Worm (Caenorhabditis elegans): ENCODE data around the gene slc-17.1.

slc-17.1 gene

ce11 chrX:17427778-17428177 is 36.9 kb downstream of the slc-17.1 start:
- TF ChIP-seq T22C8.4 (GFP tag; IDR thresholded peaks at IDR 0.05) = no peak
- TF ChIP-seq flt-1 (GFP tag; IDR thresholded peaks at IDR 0.05) = no peak
- no peak for TF ChIP-seq ztf-23 (GFP tag; IDR thresholded peaks at IDR 0.05)
- TF ChIP-seq ztf-29 (GFP tag; IDR thresholded peaks at IDR 0.05) = no peak
- no peak for TF ChIP-seq tab-1 (GFP tag; IDR thresholded peaks at IDR 0.05)
- TF ChIP-seq ref-1 (GFP tag; conservative IDR thresholded peaks at IDR 0.05) = no peak
- no peak for TF ChIP-seq klf-2 (GFP tag; conservative IDR thresholded peaks at IDR 0.05)
- TF ChIP-seq cog-1 (tag; optimal IDR thresholded peaks at IDR 0.05) = no peak
- no peak for TF ChIP-seq med-1 (GFP tag; optimal IDR thresholded peaks at IDR 0.05; ENCODE audit: insufficient read depth)

- TF ChIP-seq T22C8.4 (GFP tag; IDR thresholded peaks at IDR 0.05) (no peak), cog-1 (tag; optimal IDR thresholded peaks at IDR 0.05) (no peak)
Measured at ce11 chrX:17426712-17427111, 38.0 kb downstream of the slc-17.1 start.

- TF ChIP-seq T22C8.4 (GFP tag; IDR thresholded peaks at IDR 0.05) = no peak
- TF ChIP-seq klf-2 (GFP tag; conservative IDR thresholded peaks at IDR 0.05) = no peak
- TF ChIP-seq med-1 (GFP tag; optimal IDR thresholded peaks at IDR 0.05; ENCODE audit: insufficient read depth) = no peak
- TF ChIP-seq ztf-29 (GFP tag; IDR thresholded peaks at IDR 0.05) = no peak
- TF ChIP-seq flt-1 (GFP tag; IDR thresholded peaks at IDR 0.05) = no peak
- TF ChIP-seq tab-1 (GFP tag; IDR thresholded peaks at IDR 0.05) = no peak
- no peak for TF ChIP-seq cog-1 (tag; optimal IDR thresholded peaks at IDR 0.05)
- no peak for TF ChIP-seq ztf-23 (GFP tag; IDR thresholded peaks at IDR 0.05)
- TF ChIP-seq ref-1 (GFP tag; conservative IDR thresholded peaks at IDR 0.05) = no peak
Measured at ce11 chrX:17424595-17424913, 40.1 kb downstream of the slc-17.1 start.

- TF ChIP-seq ztf-29 (GFP tag; IDR thresholded peaks at IDR 0.05) (no peak), ztf-23 (GFP tag; IDR thresholded peaks at IDR 0.05) (no peak), cog-1 (tag; optimal IDR thresholded peaks at IDR 0.05) (no peak), ref-1 (GFP tag; conservative IDR thresholded peaks at IDR 0.05) (no peak), flt-1 (GFP tag; IDR thresholded peaks at IDR 0.05) (no peak), klf-2 (GFP tag; conservative IDR thresholded peaks at IDR 0.05) (no peak), T22C8.4 (GFP tag; IDR thresholded peaks at IDR 0.05) (no peak), tab-1 (GFP tag; IDR thresholded peaks at IDR 0.05) (no peak), med-1 (GFP tag; optimal IDR thresholded peaks at IDR 0.05; ENCODE audit: insufficient read depth) (no peak)
Measured at ce11 chrX:17423894-17424594, 40.7 kb downstream of the slc-17.1 start.

ce11 chrX:17422593-17422992 is 42.1 kb downstream of the slc-17.1 start:
- TF ChIP-seq T22C8.4 (GFP tag; IDR thresholded peaks at IDR 0.05) (no peak), med-1 (GFP tag; optimal IDR thresholded peaks at IDR 0.05; ENCODE audit: insufficient read depth) (no peak), ztf-23 (GFP tag; IDR thresholded peaks at IDR 0.05) (no peak), tab-1 (GFP tag; IDR thresholded peaks at IDR 0.05) (no peak)

- TF ChIP-seq ref-1 (GFP tag; conservative IDR thresholded peaks at IDR 0.05) (no peak), cog-1 (tag; optimal IDR thresholded peaks at IDR 0.05) (no peak), tab-1 (GFP tag; IDR thresholded peaks at IDR 0.05) (0 out of 2 replicates have a peak, but pooled peaks have one; percentile 26)
Measured at ce11 chrX:17421532-17422078, 43.1 kb downstream of the slc-17.1 start, which contains the start of gene osm-11. Gene osm-11 (minus strand): TSS chrX:17421582.

- TF ChIP-seq T22C8.4 (GFP tag; IDR thresholded peaks at IDR 0.05) (no peak), ref-1 (GFP tag; conservative IDR thresholded peaks at IDR 0.05) (no peak), tab-1 (GFP tag; IDR thresholded peaks at IDR 0.05) (no peak), klf-2 (GFP tag; conservative IDR thresholded peaks at IDR 0.05) (no peak), cog-1 (tag; optimal IDR thresholded peaks at IDR 0.05) (no peak), med-1 (GFP tag; optimal IDR thresholded peaks at IDR 0.05; ENCODE audit: insufficient read depth) (no peak), ztf-23 (GFP tag; IDR thresholded peaks at IDR 0.05) (no peak), ztf-29 (GFP tag; IDR thresholded peaks at IDR 0.05) (no peak)
Measured at ce11 chrX:17420585-17421459, 43.9 kb downstream of the slc-17.1 start.

- no peak for TF ChIP-seq klf-2 (GFP tag; conservative IDR thresholded peaks at IDR 0.05)
- no peak for TF ChIP-seq T22C8.4 (GFP tag; IDR thresholded peaks at IDR 0.05)
- TF ChIP-seq ref-1 (GFP tag; conservative IDR thresholded peaks at IDR 0.05) = no peak
- TF ChIP-seq med-1 (GFP tag; optimal IDR thresholded peaks at IDR 0.05; ENCODE audit: insufficient read depth) = no peak
- TF ChIP-seq flt-1 (GFP tag; IDR thresholded peaks at IDR 0.05) = no peak
- no peak for TF ChIP-seq cog-1 (tag; optimal IDR thresholded peaks at IDR 0.05)
- no peak for TF ChIP-seq ztf-29 (GFP tag; IDR thresholded peaks at IDR 0.05)
- TF ChIP-seq tab-1 (GFP tag; IDR thresholded peaks at IDR 0.05) = no peak
- no peak for TF ChIP-seq ztf-23 (GFP tag; IDR thresholded peaks at IDR 0.05)
Measured at ce11 chrX:17419813-17420584, 44.7 kb downstream of the slc-17.1 start.

- TF ChIP-seq ztf-29 (GFP tag; IDR thresholded peaks at IDR 0.05) (no peak), ztf-23 (GFP tag; IDR thresholded peaks at IDR 0.05) (no peak), cog-1 (tag; optimal IDR thresholded peaks at IDR 0.05) (no peak), tab-1 (GFP tag; IDR thresholded peaks at IDR 0.05) (no peak), flt-1 (GFP tag; IDR thresholded peaks at IDR 0.05) (no peak), ref-1 (GFP tag; conservative IDR thresholded peaks at IDR 0.05) (no peak), T22C8.4 (GFP tag; IDR thresholded peaks at IDR 0.05) (no peak), med-1 (GFP tag; optimal IDR thresholded peaks at IDR 0.05; ENCODE audit: insufficient read depth) (no peak), klf-2 (GFP tag; conservative IDR thresholded peaks at IDR 0.05) (no peak)
Measured at ce11 chrX:17417505-17418004, 47.1 kb downstream of the slc-17.1 start.

Measured in whole organism, midembryonic.